Fruit fly (Drosophila melanogaster) whole organism, embryonic: ENCODE data around the gene mop.

Experiments used
- Atf6 ChIP-seq: fragments of 200-800 bp; sonication (Bioruptor generic); IDR thresholded peaks from 2 replicates; pipeline ENCODE4 v1.3.6; 2022; ENCODE audit warnings: missing biosample characterization, missing genetic modification characterization
- CG10209 ChIP-seq: fragments of 200-800 bp; sonication (Bioruptor generic); optimal IDR thresholded peaks from 3 replicates; lab custom pipeline; 2017; ENCODE audit warnings: missing biosample characterization, mild to moderate bottlenecking, missing genetic modification characterization, missing genetic modification reagents
- CG10274 ChIP-seq: fragments of 200-800 bp; sonication (Bioruptor generic); optimal IDR thresholded peaks from 3 replicates; lab custom pipeline; 2017; ENCODE audit warnings: missing biosample characterization, mild to moderate bottlenecking, missing genetic modification characterization
- CG11723 ChIP-seq: fragments of 200-800 bp; sonication (Bioruptor generic); optimal IDR thresholded peaks from 2 replicates; lab custom pipeline; 2017; ENCODE audit warnings: missing biosample characterization, mild to moderate bottlenecking, missing genetic modification characterization
- CG1529 ChIP-seq: fragments of 200-800 bp; sonication (Bioruptor generic); optimal IDR thresholded peaks from 3 replicates; lab custom pipeline; 2018; ENCODE audit warnings: missing biosample characterization, missing genetic modification characterization
- CG17802 ChIP-seq: fragments of 200-800 bp; sonication (Bioruptor generic); optimal IDR thresholded peaks from 2 replicates; lab custom pipeline; 2018; ENCODE audit warnings: missing biosample characterization, mild to moderate bottlenecking, missing genetic modification characterization, moderate library complexity
- CG18764 ChIP-seq: fragments of 200-800 bp; sonication (Bioruptor generic); optimal IDR thresholded peaks from 3 replicates; lab custom pipeline; 2016; ENCODE audit warnings: missing biosample characterization, missing genetic modification characterization
- CG2199 ChIP-seq: fragments of 200-800 bp; sonication (Bioruptor generic); IDR thresholded peaks from 3 replicates; pipeline ENCODE4 v1.3.6; 2022; ENCODE audit warnings: missing biosample characterization, missing genetic modification characterization
- CG33557 ChIP-seq: fragments of 200-800 bp; sonication (Bioruptor generic); optimal IDR thresholded peaks from 2 replicates; lab custom pipeline; 2019; ENCODE audit warnings: missing biosample characterization, mild to moderate bottlenecking, missing genetic modification characterization, moderate library complexity
- CG34224 ChIP-seq: fragments of 200-800 bp; sonication (Bioruptor generic); IDR thresholded peaks from 3 replicates; pipeline ENCODE4 v1.3.6; 2022; ENCODE audit warnings: missing biosample characterization, missing genetic modification characterization; ENCODE audit not compliant: partially characterized antibody
- CG6654 ChIP-seq: fragments of 200-800 bp; sonication (Bioruptor generic); optimal IDR thresholded peaks from 2 replicates; lab custom pipeline; 2017; ENCODE audit warnings: missing biosample characterization, mild to moderate bottlenecking, missing genetic modification characterization
- CG6683 ChIP-seq: fragments of 200-800 bp; sonication (Bioruptor generic); optimal IDR thresholded peaks from 2 replicates; lab custom pipeline; 2017; ENCODE audit warnings: missing biosample characterization, mild to moderate bottlenecking, missing genetic modification characterization, missing genetic modification reagents
- CG8089 ChIP-seq: fragments of 200-800 bp; sonication (Bioruptor generic); optimal IDR thresholded peaks from 3 replicates; lab custom pipeline; 2016; ENCODE audit warnings: missing biosample characterization, missing genetic modification characterization
- CG9215 ChIP-seq: fragments of 200-800 bp; sonication (Bioruptor generic); IDR thresholded peaks from 2 replicates; pipeline ENCODE4 v1.3.6; 2022; ENCODE audit warnings: missing biosample characterization, missing genetic modification characterization
- CTCF ChIP-seq: fragments of 200-800 bp; sonication (Bioruptor generic); optimal IDR thresholded peaks from 2 replicates; lab custom pipeline; 2017; ENCODE audit warnings: missing biosample characterization, mild to moderate bottlenecking, missing genetic modification characterization, moderate library complexity
- Dref ChIP-seq: fragments of 200-800 bp; sonication (Bioruptor generic); IDR thresholded peaks from 2 replicates; pipeline ENCODE4 v1.3.6; 2022; ENCODE audit warnings: missing biosample characterization, missing genetic modification characterization
- Gug ChIP-seq: fragments of 200-800 bp; sonication (Bioruptor generic); IDR thresholded peaks from 4 replicates; pipeline ENCODE4 v1.3.6; 2022; ENCODE audit warnings: missing biosample characterization, missing genetic modification characterization
- HLHmδ ChIP-seq: fragments of 200-800 bp; sonication (Bioruptor generic); optimal IDR thresholded peaks from 2 replicates; lab custom pipeline; 2018; ENCODE audit warnings: missing biosample characterization, mild to moderate bottlenecking, missing genetic modification characterization, moderate library complexity
- Hey ChIP-seq: fragments of 200-800 bp; sonication (Bioruptor generic); optimal IDR thresholded peaks from 3 replicates; lab custom pipeline; 2018; ENCODE audit warnings: missing biosample characterization, mild to moderate bottlenecking, missing genetic modification characterization
- Hmr ChIP-seq: fragments of 200-800 bp; sonication (Bioruptor generic); optimal IDR thresholded peaks from 3 replicates; lab custom pipeline; 2017; ENCODE audit warnings: mild to moderate bottlenecking, missing biosample characterization, missing genetic modification reagents, missing genetic modification characterization
- Hr3 ChIP-seq: fragments of 200-800 bp; sonication (Bioruptor generic); optimal IDR thresholded peaks from 3 replicates; lab custom pipeline; 2016; ENCODE audit warnings: missing biosample characterization, missing genetic modification characterization
- Kr ChIP-seq: fragments of 200-800 bp; sonication (Bioruptor generic); optimal IDR thresholded peaks from 2 replicates; lab custom pipeline; 2017; ENCODE audit warnings: missing biosample characterization, mild to moderate bottlenecking, missing genetic modification characterization
- Max ChIP-seq: fragments of 200-800 bp; sonication (Bioruptor generic); optimal IDR thresholded peaks from 2 replicates; lab custom pipeline; 2016; ENCODE audit warnings: missing biosample characterization, mild to moderate bottlenecking, missing genetic modification characterization
- NFAT ChIP-seq: fragments of 200-800 bp; sonication (Bioruptor generic); IDR thresholded peaks from 2 replicates; pipeline ENCODE4 v1.3.6; 2022; ENCODE audit warnings: missing biosample characterization, missing genetic modification characterization
- Rx ChIP-seq: fragments of 200-800 bp; sonication (Bioruptor generic); IDR thresholded peaks from 2 replicates; pipeline ENCODE4 v1.3.6; 2022; ENCODE audit warnings: missing biosample characterization, missing genetic modification characterization
- Sox102F ChIP-seq: fragments of 200-800 bp; sonication (Bioruptor generic); optimal IDR thresholded peaks from 2 replicates; lab custom pipeline; 2018; ENCODE audit warnings: missing biosample characterization, mild to moderate bottlenecking, missing genetic modification characterization, moderate library complexity
- Tbp ChIP-seq: fragments of >200 bp; optimal IDR thresholded peaks from 2 replicates; lab custom pipeline; 2018; ENCODE audit warnings: missing biosample characterization, missing genetic modification characterization
- Xrp1 ChIP-seq: fragments of 200-800 bp; sonication (Bioruptor generic); IDR thresholded peaks from 2 replicates; pipeline ENCODE4 v1.3.6; 2022; ENCODE audit warnings: missing biosample characterization, missing genetic modification characterization
- ab ChIP-seq: fragments of 200-800 bp; sonication (Bioruptor generic); optimal IDR thresholded peaks from 2 replicates; lab custom pipeline; 2016; ENCODE audit warnings: missing biosample characterization, missing genetic modification characterization
- ato ChIP-seq: fragments of 200-800 bp; sonication (Bioruptor generic); IDR thresholded peaks from 2 replicates; pipeline ENCODE4 v1.3.6; 2022; ENCODE audit warnings: missing biosample characterization, missing genetic modification characterization; ENCODE audit not compliant: partially characterized antibody
- bsh ChIP-seq, 2 experiments: fragments of 200-800 bp; sonication (Bioruptor generic); optimal IDR thresholded peaks; 2 replicates each; lab custom pipeline; 2017 to 2018; ENCODE audit warnings: mild to moderate bottlenecking in 2 of 2, missing biosample characterization in 2 of 2, missing genetic modification characterization in 2 of 2, moderate library complexity in 1 of 2
- chif ChIP-seq, 2 experiments: fragments of 200-800 bp; sonication (Bioruptor generic); optimal IDR thresholded peaks; 3 replicates each; lab custom pipeline; 2016; ENCODE audit warnings: missing biosample characterization in 2 of 2, missing genetic modification characterization in 2 of 2
- da ChIP-seq: fragments of 200-800 bp; sonication (Bioruptor generic); optimal IDR thresholded peaks from 2 replicates; lab custom pipeline; 2016; ENCODE audit warnings: missing biosample characterization, missing genetic modification characterization
- dati ChIP-seq: fragments of 200-800 bp; sonication (Bioruptor generic); IDR thresholded peaks from 2 replicates; pipeline ENCODE4 v1.3.6; 2022; ENCODE audit warnings: missing biosample characterization, missing genetic modification characterization
- ftz-f1 ChIP-seq: fragments of 200-800 bp; sonication (Bioruptor generic); optimal IDR thresholded peaks from 2 replicates; lab custom pipeline; 2016; ENCODE audit warnings: missing biosample characterization, missing genetic modification characterization
- grau ChIP-seq: fragments of 200-800 bp; optimal IDR thresholded peaks from 3 replicates; lab custom pipeline; 2019; ENCODE audit warnings: missing biosample characterization, mild to moderate bottlenecking, missing genetic modification characterization, moderate library complexity
- ind ChIP-seq: fragments of 200-800 bp; sonication (Bioruptor generic); optimal IDR thresholded peaks from 3 replicates; lab custom pipeline; 2016; ENCODE audit warnings: missing biosample characterization, missing genetic modification characterization
- lab ChIP-seq: fragments of 200-800 bp; sonication (Bioruptor generic); optimal IDR thresholded peaks from 3 replicates; lab custom pipeline; 2017; ENCODE audit warnings: missing biosample characterization, missing genetic modification characterization, mild to moderate bottlenecking, moderate library complexity, missing genetic modification reagents
- pho ChIP-seq: fragments of 200-800 bp; sonication (Bioruptor generic); optimal IDR thresholded peaks from 2 replicates; lab custom pipeline; 2016; ENCODE audit warnings: missing biosample characterization, missing genetic modification characterization
- pros ChIP-seq: fragments of 200-800 bp; sonication (Bioruptor generic); optimal IDR thresholded peaks from 3 replicates; lab custom pipeline; 2019; ENCODE audit warnings: missing biosample characterization, mild to moderate bottlenecking, missing genetic modification characterization, moderate library complexity
- pzg ChIP-seq: fragments of 200-800 bp; sonication (Bioruptor generic); optimal IDR thresholded peaks from 3 replicates; lab custom pipeline; 2018; ENCODE audit warnings: missing biosample characterization, mild to moderate bottlenecking, missing genetic modification characterization, moderate library complexity
- rib ChIP-seq: fragments of 200-800 bp; sonication (Bioruptor generic); IDR thresholded peaks from 2 replicates; pipeline ENCODE4 v1.3.6; 2022; ENCODE audit warnings: missing biosample characterization, missing genetic modification characterization
- ro ChIP-seq: fragments of 200-800 bp; sonication (Bioruptor generic); IDR thresholded peaks from 2 replicates; pipeline ENCODE4 v1.3.6; 2022; ENCODE audit warnings: missing biosample characterization, missing genetic modification characterization
- sens ChIP-seq: fragments of 200-800 bp; sonication (Bioruptor generic); peaks from one replicate; lab custom pipeline; 2016; ENCODE audit warnings: missing biosample characterization, missing genetic modification characterization
- slou ChIP-seq: fragments of 200-800 bp; sonication (Bioruptor generic); optimal IDR thresholded peaks from 3 replicates; lab custom pipeline; 2016; ENCODE audit warnings: missing biosample characterization, missing genetic modification characterization
- sqz ChIP-seq: fragments of 200-800 bp; sonication (Bioruptor generic); optimal IDR thresholded peaks from 3 replicates; lab custom pipeline; 2018; ENCODE audit warnings: missing biosample characterization, mild to moderate bottlenecking, missing genetic modification characterization
- sr ChIP-seq: fragments of 200-800 bp; sonication (Bioruptor generic); IDR thresholded peaks from 3 replicates; pipeline ENCODE4 v1.3.6; 2022; ENCODE audit warnings: missing biosample characterization, missing genetic modification characterization
- stwl ChIP-seq: fragments of 200-800 bp; sonication (Bioruptor generic); optimal IDR thresholded peaks from 3 replicates; lab custom pipeline; 2018; ENCODE audit warnings: missing biosample characterization, mild to moderate bottlenecking, missing genetic modification characterization, moderate library complexity
- twi ChIP-seq: fragments of 200-800 bp; optimal IDR thresholded peaks from 2 replicates; lab custom pipeline; 2019; ENCODE audit warnings: missing biosample characterization, mild to moderate bottlenecking, missing genetic modification characterization, moderate library complexity
- unc-4 ChIP-seq: fragments of 200-800 bp; sonication (Bioruptor generic); IDR thresholded peaks from 2 replicates; pipeline ENCODE4 v1.3.6; 2022; ENCODE audit warnings: missing biosample characterization, missing genetic modification characterization; ENCODE audit not compliant: partially characterized antibody
- zen2 ChIP-seq: fragments of 200-800 bp; sonication (Bioruptor generic); IDR thresholded peaks from 3 replicates; pipeline ENCODE4 v1.3.6; 2022; ENCODE audit warnings: missing biosample characterization, missing genetic modification characterization; ENCODE audit not compliant: partially characterized antibody

The mop gene

DNA sequence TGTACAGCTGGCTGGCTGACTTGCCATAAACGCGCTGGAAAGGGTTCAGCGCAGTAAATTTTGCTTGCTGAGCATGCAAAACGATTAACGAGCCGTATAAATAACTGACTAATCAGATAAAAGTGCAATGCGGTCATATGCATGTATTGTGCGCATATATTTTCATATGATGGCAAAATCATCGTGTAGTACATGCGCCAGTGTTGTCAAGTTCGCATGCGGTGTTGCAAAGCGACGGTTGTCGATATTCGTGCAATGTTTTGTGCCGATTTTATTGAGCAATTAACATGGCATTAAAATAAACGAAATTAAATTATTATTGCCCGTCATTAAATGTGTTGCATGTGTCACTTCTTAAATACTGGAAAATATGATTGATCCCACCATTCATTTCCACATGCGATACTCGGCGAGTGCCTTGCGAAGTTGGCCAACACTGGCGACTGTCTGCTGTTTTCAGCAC lies 14.2 kb upstream of the mop start (continued):
- TF ChIP-seq Rx (GFP tag; lab: Robert Waterston, UW) (peak; percentile 80), CG10274 (peak; percentile 37), CG9215 (GFP tag; lab: Robert Waterston, UW) (peak; percentile 82), Max (peak; percentile 79), CG33557 (peak; percentile 4), slou (GFP tag; lab: Kevin White, UChicago) (peak; percentile 64), stwl (tag; lab: Kevin White, UChicago) (peak; percentile 68), CG6654 (GFP tag; lab: Kevin White, UChicago) (peak; percentile 22), Sox102F (no peak), twi (peak; percentile 43), CG1529 (GFP tag; lab: Kevin White, UChicago) (peak; percentile 49), lab (GFP tag; lab: Kevin White, UChicago) (peak; percentile 88), unc-4 (GFP tag; lab: Robert Waterston, UW) (peak; percentile 76), Hr3 (GFP tag; lab: Kevin White, UChicago) (peak; percentile 63), Tbp (peak; percentile 39), dati (GFP tag; lab: Robert Waterston, UW) (no peak), chif (GFP tag; optimal IDR thresholded peaks at IDR 0.05; lab: Kevin White, UChicago) (peak; percentile 75 to 81), ind (GFP tag; lab: Kevin White, UChicago) (peak; percentile 82), Xrp1 (peak; percentile 84), CTCF (GFP tag; lab: Kevin White, UChicago) (peak; percentile 12), sr (no peak), pzg (GFP tag; lab: Kevin White, UChicago) (peak; percentile 65), CG8089 (GFP tag; lab: Kevin White, UChicago) (peak; percentile 64), grau (tag; lab: Kevin White, UChicago) (peak; percentile 67), pros (no peak), rib (GFP tag; lab: Robert Waterston, UW) (peak; percentile 75), CG17802 (tag; lab: Kevin White, UChicago) (peak; percentile 33), CG34224 (GFP tag; lab: Robert Waterston, UW) (peak; percentile 86), Atf6 (GFP tag; lab: Robert Waterston, UW) (peak; percentile 76), da (GFP tag; lab: Kevin White, UChicago) (peak; percentile 62), Kr (GFP tag; lab: Kevin White, UChicago) (no peak), ab (no peak), sens (GFP tag; lab: Kevin White, UChicago) (peak; percentile 98), Gug (peak; percentile 65; the same call in 3 of the 4 replicates), ato (GFP tag; lab: Robert Waterston, UW) (peak; percentile 66), bsh (GFP tag; optimal IDR thresholded peaks at IDR 0.05; lab: Kevin White, UChicago) (peak in 1 of 2 experiments; percentile 58), pho (GFP tag; lab: Kevin White, UChicago) (peak; percentile 88), CG10209 (GFP tag; lab: Kevin White, UChicago) (peak; percentile 69), CG2199 (GFP tag; lab: Robert Waterston, UW) (0 out of 3 replicates have a peak, but pooled peaks have one; percentile 64), ftz-f1 (peak; percentile 37), Dref (GFP tag; lab: Robert Waterston, UW) (peak; percentile 54), Hmr (GFP tag; lab: Kevin White, UChicago) (peak; percentile 77), NFAT (GFP tag; lab: Robert Waterston, UW) (peak; percentile 78; the same call in 1 of the 2 replicates), sqz (GFP tag; lab: Kevin White, UChicago) (no peak), CG6683 (GFP tag; lab: Kevin White, UChicago) (peak; percentile 8), ro (peak; percentile 44), CG18764 (GFP tag; lab: Kevin White, UChicago) (peak; percentile 79), HLHmδ (no peak), Hey (no peak), zen2 (peak; percentile 77; the same call in 2 of the 3 replicates), CG11723 (peak; percentile 63)
